Fruit fly (Drosophila melanogaster): ENCODE measurements around the gene beat-Vc.

DNA sequence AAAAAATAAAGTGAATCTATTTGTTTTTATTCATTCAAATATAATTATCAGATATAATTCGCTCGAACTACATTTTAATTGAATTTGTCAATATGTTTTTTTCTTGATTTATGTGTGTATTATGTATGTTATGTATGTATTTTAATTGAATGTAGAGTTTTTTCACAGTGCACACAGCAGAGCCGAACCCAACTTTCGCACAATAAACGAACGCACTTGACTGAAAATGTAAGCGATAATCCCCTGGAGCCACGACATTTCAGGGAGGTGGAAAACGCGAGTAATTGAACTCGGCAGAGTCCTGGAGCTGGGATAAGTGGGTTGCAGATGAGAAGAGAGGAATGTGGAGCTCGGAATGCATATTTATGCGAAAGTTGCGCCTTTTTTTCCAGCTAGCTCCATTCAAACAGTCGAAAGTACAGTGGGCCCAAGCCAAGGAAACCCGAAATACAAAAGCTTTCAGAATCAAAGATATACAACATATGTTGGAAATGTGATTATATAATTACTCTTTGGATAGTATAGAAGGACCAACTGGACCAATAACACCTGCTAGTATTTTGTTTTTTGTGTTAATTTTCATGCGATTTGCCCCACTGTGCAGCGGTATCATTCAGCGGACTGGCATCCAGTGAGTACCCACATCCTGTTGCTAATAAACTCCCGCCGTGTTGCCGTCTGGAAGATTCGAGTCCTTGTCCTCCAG is 54.9 kb downstream of the beat-Vc start:
- TF ChIP-seq CG12768 (GFP tag; optimal IDR thresholded peaks at IDR 0.05) (no peak), Mnt (GFP tag; optimal IDR thresholded peaks at IDR 0.05) (no peak), kay (GFP tag; ENCODE audit: borderline replicate concordance) (no peak), toe (GFP tag; optimal IDR thresholded peaks at IDR 0.05) (no peak), CG11617 (GFP tag; optimal IDR thresholded peaks at IDR 0.05) (no peak), CG7045 (GFP tag; optimal IDR thresholded peaks at IDR 0.05) (no peak), Clk (GFP tag; optimal IDR thresholded peaks at IDR 0.05) (no peak), ovo (GFP tag; optimal IDR thresholded peaks at IDR 0.05) (no peak), cnc (optimal IDR thresholded peaks at IDR 0.05) (no peak), bab1 (GFP tag; optimal IDR thresholded peaks at IDR 0.05) (no peak)
